Fruit fly (Drosophila melanogaster) whole organism: Measurements from ENCODE around the gene CG13640.

Source experiments
- CG8478 ChIP-seq: fragments of >200 bp; optimal IDR thresholded peaks from 2 replicates; lab custom pipeline; 2018; ENCODE audit warnings: inconsistent platforms
- Dll ChIP-seq: fragments of >200 bp; optimal IDR thresholded peaks from 2 replicates; lab custom pipeline; 2017
- EcR ChIP-seq, 2 experiments: fragments of >200 bp; optimal IDR thresholded peaks; 2 replicates each; lab custom pipeline; 2017; ENCODE audit warnings: missing biosample characterization in 2 of 2, missing genetic modification characterization in 2 of 2, missing genetic modification reagents in 2 of 2

- TF ChIP-seq EcR (GFP tag; optimal IDR thresholded peaks at IDR 0.05; lab: Kevin White, UChicago) = no peak
- no peak for TF ChIP-seq Dll (lab: Kevin White, UChicago)
- TF ChIP-seq CG8478 (lab: Kevin White, UChicago) = no peak
Measured at dm6 chr3R:24905959-24906634, 44.1 kb upstream of the CG13640 start, which contains the start of gene CG13643.
